Worm (Caenorhabditis elegans) whole organism, L4/young adult: Measurements from ENCODE around the gene B0454.8.

Experiments used
- W03F9.2 ChIP-seq: fragments of 150-350 bp; optimal IDR thresholded peaks from 2 replicates; lab custom pipeline; 2014; ENCODE audit warnings: missing biosample characterization, missing genetic modification characterization
- dao-5 ChIP-seq: sonication (generic microtip); optimal IDR thresholded peaks from 2 replicates; lab custom pipeline; 2016; ENCODE audit warnings: missing genotype, missing genetic modification characterization, moderate library complexity, missing compliant biosample characterization
- him-1 ChIP-seq: sonication (generic microtip); optimal IDR thresholded peaks from 2 replicates; lab custom pipeline; 2016; ENCODE audit warnings: missing genotype, missing genetic modification reagents, missing genetic modification characterization, missing compliant biosample characterization

The B0454.8 gene

DNA sequence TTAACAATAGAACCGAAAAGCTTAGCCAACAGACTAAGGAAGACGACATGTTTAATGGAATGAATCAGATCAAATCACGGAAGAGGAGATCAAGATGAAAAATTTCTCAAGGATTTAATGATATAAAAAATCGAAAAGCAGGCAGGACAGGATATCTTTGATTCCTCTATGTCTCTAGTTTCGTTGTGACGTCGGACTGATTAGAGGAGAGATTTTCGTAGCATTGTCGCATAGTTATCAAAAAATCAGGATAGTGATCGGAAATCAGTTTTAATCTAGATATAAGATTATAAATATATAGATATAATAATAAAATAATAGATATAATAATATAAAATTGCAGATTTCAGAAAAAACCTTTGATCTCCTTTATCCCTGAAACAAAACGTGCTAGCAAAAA, at the start of gene B0454.8:
Gene B0454.8 (minus strand): TSS at position 101 of the 400 bp plus-strand sequence.
- TF ChIP-seq W03F9.2 (no peak), dao-5 (tag; lab: Kevin White, UChicago) (no peak), him-1 (tag; lab: Kevin White, UChicago) (no peak)

DNA sequence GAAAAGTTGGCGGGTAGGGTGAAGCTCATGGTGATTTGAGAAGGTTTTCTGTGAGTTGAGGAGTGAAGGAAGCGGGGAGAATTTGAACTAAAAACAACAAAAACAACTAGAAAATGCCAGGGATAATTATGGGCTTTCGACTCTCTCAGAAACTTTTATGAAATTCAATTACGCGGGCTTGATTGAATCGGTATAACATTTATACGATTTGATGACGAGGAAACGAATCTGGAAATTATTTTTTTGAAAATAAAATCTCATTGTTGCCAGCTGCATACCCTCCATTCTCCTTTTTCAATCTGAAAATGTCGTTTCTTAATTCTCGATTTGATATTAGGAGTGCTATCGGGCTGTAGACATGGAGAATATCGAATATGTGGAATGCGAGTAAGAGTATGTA, 48.0 kb upstream of the B0454.8 start, which contains the start of gene srg-21:
Gene srg-21 (minus strand): TSS at position 101 of the 400 bp plus-strand sequence.
- TF ChIP-seq dao-5 (tag; lab: Kevin White, UChicago) (no peak), W03F9.2 (no peak), him-1 (tag; lab: Kevin White, UChicago) (no peak)

DNA sequence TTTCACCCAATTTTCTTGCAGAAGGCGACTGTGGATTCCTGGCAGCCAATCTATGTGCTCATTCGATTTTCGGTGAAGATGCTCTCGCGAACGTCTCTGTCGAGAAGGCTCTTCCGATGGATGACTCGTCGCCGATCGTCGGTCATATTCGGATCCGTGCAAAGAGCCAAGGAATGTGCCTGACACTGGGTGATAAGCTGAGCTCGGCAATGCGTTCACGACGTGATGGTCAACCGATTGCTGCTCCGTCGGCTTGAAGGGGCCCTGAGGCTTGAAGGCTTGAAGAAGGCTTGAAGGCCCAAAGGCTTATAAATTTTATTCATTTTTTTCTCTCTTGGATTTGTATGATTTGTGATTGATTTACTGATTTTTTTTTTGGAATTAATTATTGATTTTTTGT, 43.9 kb upstream of the B0454.8 start:
- no peak for TF ChIP-seq W03F9.2
- no peak for TF ChIP-seq him-1 (tag; lab: Kevin White, UChicago)
- no peak for TF ChIP-seq dao-5 (tag; lab: Kevin White, UChicago)

DNA sequence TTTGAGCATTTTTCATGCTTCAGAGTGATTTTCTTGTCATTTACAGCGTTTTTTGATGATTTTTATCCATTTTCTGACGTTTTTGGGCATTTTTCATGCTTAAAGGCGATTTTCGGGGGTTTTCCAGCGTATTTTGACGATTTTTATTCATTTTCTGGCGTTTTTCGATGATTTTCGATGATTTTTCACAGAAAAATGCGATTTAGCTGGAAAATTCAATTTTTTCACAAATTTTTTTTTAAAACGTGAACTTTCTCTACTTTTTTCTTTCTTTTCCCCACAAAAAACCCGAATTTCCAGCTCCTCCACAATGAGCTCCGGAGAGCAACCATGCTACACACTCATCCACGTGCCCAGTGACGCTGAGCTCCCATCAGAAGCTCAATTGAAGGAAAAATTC, 35.2 kb upstream of the B0454.8 start, which contains the start of gene copb-1:
Gene copb-1 (plus strand): TSS at position 301 of the 400 bp plus-strand sequence.
- TF ChIP-seq dao-5 (tag; lab: Kevin White, UChicago): no peak
- no peak for TF ChIP-seq W03F9.2
- no peak for TF ChIP-seq him-1 (tag; lab: Kevin White, UChicago)

DNA sequence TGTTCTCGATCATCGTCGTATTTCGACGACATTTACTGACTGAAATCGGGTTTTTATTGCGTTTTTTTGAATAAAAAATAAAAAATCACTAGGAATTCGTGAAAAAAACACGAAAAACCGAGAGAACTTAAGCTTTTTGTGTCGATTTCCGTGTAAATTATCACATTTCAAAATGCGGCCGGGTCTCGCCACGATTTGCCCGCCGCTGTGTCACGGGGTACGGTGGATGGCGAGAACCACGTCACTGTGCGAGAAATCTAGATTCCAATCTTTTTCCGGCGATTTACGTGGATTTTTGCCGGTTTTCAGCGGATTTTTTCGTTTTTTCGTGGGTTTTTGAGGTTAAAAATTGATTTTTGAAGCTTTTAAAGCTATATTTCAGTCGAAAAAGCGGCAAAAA, 33.7 kb upstream of the B0454.8 start, which contains the start of gene Y25C1A.8:
Gene Y25C1A.8 (minus strand): TSS at position 45 of the 400 bp plus-strand sequence.
- TF ChIP-seq him-1 (tag; lab: Kevin White, UChicago) (peak; percentile 70), dao-5 (tag; lab: Kevin White, UChicago) (no peak), W03F9.2 (peak; percentile 79)

DNA sequence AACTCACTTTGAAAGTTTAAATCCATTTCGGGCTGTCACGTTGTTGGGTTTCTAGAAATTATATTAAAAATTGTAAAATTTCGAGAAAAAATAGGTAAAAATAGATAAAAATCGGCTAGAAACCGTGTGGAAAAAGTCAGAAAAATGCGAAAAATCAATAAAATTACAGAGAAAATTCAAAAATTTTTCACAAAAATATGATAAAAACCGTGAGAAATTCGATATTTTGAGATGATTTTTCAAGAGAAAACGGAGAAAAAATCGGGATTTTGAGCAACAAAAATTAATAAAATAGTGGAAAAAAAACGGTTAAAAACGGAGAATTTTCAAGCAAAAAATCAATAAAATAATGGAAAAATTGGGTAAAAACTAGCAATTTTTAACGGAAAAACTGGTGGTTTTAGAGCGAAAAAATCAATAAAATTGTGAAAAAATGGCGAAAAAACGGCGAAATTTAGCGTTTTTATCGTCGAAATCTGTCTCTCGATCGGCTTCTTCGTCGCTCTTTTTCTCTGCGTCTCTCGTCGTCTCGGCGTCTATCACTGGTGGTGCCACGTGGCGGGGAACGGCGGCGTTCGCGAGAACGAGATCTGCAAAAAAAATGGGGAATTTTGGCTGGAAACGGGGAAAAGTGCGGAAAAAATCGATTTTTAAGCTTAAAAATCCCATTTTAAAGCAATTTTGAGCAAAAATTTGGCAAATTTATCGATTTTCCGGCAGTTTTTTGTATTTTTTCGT, 27.9 kb upstream of the B0454.8 start, which contains the start of gene Y25C1A.7:
Gene Y25C1A.7 (minus strand): TSS at position 51 of the 738 bp plus-strand sequence.
- TF ChIP-seq W03F9.2 (no peak), him-1 (tag; lab: Kevin White, UChicago) (no peak), dao-5 (tag; lab: Kevin White, UChicago) (no peak)

DNA sequence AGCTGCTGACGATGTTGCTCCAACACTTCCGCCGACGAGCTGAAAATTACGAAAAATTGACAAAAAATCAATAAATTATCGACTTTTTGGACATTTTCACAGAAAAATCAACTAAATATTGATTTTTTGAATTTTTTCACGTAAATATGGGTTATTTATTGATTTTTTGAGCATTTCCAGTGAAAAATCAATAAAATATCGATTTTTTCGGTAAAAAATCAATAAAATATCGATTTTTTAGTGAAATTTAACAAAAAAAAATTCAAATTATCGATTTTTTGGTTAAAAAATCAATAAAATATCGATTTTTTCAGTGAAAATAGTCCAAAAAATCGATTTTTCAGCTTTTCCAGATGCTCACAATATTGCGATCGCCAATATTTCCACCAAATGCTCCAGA, 26.9 kb upstream of the B0454.8 start:
- no peak for TF ChIP-seq dao-5 (tag; lab: Kevin White, UChicago)
- no peak for TF ChIP-seq W03F9.2
- no peak for TF ChIP-seq him-1 (tag; lab: Kevin White, UChicago)

DNA sequence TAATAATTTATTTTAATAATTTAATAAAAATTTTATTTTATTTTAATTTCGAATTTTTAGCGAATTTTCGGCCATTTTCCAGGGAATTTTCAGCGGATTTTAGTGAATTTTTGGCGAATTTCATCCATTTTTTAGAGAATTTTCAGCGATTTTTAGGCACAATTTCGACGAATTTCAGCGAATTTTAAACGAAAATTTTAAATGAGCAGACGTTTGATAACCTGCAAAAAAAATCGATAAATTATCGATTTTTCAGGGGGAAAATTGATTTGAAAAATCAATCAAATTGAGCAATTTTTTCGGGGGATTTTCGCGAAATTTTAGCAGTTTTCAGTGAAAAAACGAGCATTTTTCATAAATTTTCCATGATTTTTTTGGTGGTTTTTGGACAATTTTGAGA, 25.4 kb upstream of the B0454.8 start:
- TF ChIP-seq him-1 (tag; lab: Kevin White, UChicago): no peak
- TF ChIP-seq dao-5 (tag; lab: Kevin White, UChicago): no peak
- no peak for TF ChIP-seq W03F9.2

DNA sequence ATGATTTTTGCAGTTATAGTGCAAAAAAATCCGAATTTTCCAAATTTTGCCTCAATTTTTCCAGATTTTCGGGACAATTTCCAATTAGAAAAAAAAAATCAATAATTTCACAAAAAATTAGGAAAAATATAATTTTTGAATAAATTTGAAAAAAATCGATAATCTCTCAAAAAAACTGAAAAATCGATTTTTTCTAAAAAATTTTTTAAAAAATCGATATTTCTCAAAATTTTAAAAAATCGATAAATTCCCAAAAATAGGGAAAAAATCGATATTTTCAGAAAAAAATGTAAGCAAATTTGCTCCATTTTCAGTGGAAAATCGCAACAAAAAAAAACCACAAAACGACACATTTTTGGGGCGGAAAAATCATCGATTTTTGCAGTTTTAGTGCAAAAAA, 24.6 kb upstream of the B0454.8 start:
- no peak for TF ChIP-seq him-1 (tag; lab: Kevin White, UChicago)
- TF ChIP-seq dao-5 (tag; lab: Kevin White, UChicago): no peak
- no peak for TF ChIP-seq W03F9.2

DNA sequence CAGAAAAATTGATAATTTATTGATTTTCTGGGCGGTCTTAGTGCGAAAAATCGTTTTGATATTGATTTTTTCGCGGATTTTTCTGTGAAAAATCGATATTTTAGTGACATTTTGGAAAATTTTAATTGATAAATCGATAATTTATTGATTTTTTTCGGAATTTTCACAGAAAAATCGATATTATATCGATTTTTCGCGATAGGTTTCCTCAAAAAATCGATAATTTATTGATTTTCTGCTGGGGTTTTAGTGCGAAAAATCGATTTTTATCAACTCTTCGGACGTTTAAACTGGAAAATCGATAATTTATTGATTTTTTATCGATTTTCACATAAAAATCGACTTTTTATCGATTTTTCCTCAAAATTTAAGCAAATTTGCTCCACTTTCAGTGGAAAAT, 24.2 kb upstream of the B0454.8 start:
- no peak for TF ChIP-seq dao-5 (tag; lab: Kevin White, UChicago)
- no peak for TF ChIP-seq him-1 (tag; lab: Kevin White, UChicago)
- no peak for TF ChIP-seq W03F9.2

DNA sequence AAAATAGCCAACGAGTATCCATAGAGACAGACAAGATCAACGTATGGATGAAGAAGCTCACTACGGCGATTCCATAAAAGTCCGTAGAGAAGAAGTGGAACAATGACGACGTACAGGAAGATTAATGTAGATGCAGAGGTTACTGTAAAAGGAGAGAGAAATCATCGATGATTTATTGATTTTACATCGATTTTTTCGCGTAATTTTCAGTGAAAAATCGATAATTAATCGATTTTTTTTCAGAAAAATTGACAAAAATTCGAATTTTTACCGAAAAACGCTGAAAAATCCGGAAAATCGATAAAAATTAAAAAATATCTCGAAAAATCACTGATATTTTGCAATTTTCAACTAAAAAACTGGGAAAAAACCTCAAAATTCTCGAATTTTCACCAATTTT, 23.1 kb upstream of the B0454.8 start:
- TF ChIP-seq W03F9.2 (no peak), him-1 (tag; lab: Kevin White, UChicago) (no peak), dao-5 (tag; lab: Kevin White, UChicago) (no peak)

DNA sequence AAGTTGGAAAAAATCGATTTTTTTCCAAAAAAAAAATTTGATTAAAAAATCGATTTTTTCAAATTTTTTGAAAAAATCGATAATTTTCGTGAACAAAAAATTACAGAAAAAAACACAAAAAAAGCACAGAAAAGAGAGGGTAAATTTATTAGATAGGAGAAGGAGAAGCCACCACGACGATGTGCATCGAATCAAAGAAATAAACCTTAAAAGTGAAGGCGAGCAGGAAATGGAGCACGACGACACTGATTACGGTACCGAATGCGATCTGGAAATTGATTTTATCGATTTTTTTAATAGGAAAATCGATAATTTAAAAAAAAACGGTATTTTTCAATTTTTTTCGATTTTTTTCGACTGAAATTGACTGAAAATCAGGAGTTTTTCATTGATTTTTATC, 21.8 kb upstream of the B0454.8 start:
- no peak for TF ChIP-seq dao-5 (tag; lab: Kevin White, UChicago)
- TF ChIP-seq W03F9.2: no peak
- no peak for TF ChIP-seq him-1 (tag; lab: Kevin White, UChicago)

DNA sequence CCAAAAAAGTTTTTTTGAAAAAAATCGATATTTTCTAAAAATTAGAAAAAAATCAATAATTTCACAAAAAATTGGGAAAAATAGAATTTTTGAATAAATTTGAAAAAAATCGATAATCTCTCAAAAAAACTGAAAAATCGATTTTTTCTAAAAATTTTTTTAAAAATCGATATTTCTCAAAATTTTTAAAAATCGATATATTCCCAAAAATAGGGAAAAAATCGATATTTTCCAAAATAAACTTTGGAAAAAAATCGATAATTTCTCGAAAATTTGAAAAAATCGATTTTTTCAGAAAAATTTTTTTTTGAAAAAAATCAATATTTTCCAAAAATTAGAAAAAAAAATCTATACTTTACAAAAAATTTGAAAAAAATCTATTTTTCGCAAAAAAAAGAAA, 21.4 kb upstream of the B0454.8 start:
- TF ChIP-seq W03F9.2 (no peak), dao-5 (tag; lab: Kevin White, UChicago) (no peak), him-1 (tag; lab: Kevin White, UChicago) (no peak)

DNA sequence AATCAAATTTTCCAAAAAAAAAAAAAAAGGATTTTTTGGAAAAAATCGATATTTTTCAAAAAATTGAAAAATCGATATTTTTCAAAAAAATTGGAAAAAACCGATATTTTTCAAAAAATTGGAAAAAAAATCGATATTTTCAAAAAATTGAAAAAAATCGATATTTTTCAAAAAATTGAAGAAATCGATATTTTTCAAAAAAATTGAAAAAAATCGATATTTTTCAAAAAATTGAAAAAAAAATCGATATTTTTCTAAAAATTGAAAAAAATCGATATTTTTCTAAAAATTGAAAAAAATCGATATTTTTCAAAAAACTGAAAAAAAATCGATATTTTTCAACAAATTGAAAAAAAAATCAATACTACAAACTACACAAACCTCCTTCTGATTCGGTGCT, 20.7 kb upstream of the B0454.8 start:
- TF ChIP-seq dao-5 (tag; lab: Kevin White, UChicago) (no peak), W03F9.2 (no peak), him-1 (tag; lab: Kevin White, UChicago) (no peak)

DNA sequence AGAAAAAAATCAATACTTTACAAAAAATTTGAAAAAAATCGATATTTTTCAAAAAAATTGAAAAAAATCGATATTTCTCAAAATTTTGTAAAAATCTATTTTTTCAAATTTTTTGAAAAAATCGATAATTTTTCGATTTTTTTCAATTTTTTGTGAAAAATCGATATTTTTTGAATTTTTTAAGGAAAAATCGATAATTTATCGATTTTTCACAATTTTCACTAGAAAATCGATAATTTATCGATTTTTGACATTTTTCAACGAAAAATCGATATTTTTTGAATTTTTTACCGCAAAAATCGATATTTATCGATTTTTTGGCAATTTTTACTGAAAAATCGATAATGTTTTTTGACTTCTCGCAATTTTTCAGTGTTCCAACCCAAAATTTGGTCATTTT, 20.1 kb upstream of the B0454.8 start:
- TF ChIP-seq dao-5 (tag; lab: Kevin White, UChicago): no peak
- no peak for TF ChIP-seq W03F9.2
- TF ChIP-seq him-1 (tag; lab: Kevin White, UChicago): no peak
